Worm (Caenorhabditis elegans): Measurements from ENCODE around the gene F19C7.4.

DNA sequence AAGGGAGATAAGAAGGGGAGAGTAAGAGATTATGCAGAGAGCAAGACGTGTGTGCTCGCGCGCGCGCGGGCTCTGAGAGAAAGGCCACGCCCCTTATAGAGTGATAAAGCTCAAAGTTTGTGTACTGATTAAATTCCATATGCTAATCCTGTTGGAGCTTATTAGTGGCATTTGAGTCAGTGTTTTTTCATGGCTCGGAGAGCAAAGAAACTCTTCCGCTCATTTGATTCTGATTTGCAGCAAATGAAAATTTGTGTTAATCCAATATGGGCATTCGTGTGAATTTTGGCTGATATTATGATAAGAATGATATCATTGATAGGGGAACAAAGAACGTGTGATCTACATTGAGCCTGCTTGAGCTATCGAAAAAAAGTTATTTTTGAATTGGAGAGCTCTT, 10.9 kb downstream of the F19C7.4 start:
- TF ChIP-seq C08G9.2 (tag; optimal IDR thresholded peaks at IDR 0.05) (no peak), hlh-15 (tag; optimal IDR thresholded peaks at IDR 0.05) (no peak), hlh-6 (tag; optimal IDR thresholded peaks at IDR 0.05) (no peak), sdc-2 (tag; optimal IDR thresholded peaks at IDR 0.05) (no peak), pha-4 (tag; optimal IDR thresholded peaks at IDR 0.05) (no peak), pqm-1 (tag; optimal IDR thresholded peaks at IDR 0.05) (no peak), elt-4 (tag; optimal IDR thresholded peaks at IDR 0.05) (no peak), ceh-14 (tag; optimal IDR thresholded peaks at IDR 0.05) (peak; percentile 3), odd-2 (tag; optimal IDR thresholded peaks at IDR 0.05) (no peak), fkh-10 (GFP tag; optimal IDR thresholded peaks at IDR 0.05) (no peak)
